Fruit fly (Drosophila melanogaster): ENCODE data around the gene CG13014.

DNA sequence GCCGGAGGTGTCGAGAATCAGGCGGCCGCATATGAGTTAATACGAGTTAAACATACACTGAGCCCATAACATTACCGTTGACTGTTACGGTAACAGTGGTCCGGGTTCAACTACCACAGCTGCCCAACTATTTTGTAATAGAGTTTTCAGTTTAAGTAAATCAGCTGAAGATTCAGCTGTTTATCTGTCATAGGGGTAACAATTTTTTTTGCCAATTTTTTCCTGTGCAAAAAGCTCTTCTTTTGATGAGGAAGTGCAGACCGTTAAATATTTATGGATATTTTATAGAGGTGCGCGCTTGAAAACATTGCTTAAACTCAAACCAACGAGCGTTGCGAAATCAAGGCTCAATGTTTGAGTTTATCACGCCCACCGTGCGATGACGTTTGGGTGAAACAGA, 6.0 kb upstream of the CG13014 start:
- TF ChIP-seq CG8478 (optimal IDR thresholded peaks at IDR 0.05) (no peak), psq (optimal IDR thresholded peaks at IDR 0.05) (no peak)
